Worm (Caenorhabditis elegans) whole organism, L4 larva: ENCODE results near the gene flp-3.

Experiments used
- aha-1 ChIP-seq: fragments of 150-350 bp; peaks from one replicate; lab custom pipeline; 2014; ENCODE audit warnings: missing biosample characterization, missing genetic modification characterization
- fkh-10 ChIP-seq: fragments of 150-350 bp; optimal IDR thresholded peaks from 2 replicates; lab custom pipeline; 2014; ENCODE audit warnings: missing biosample characterization, missing genetic modification reagents, missing genetic modification characterization
- mes-2 ChIP-seq: sonication (generic microtip); optimal IDR thresholded peaks from 2 replicates; lab custom pipeline; 2016; ENCODE audit warnings: missing genotype, mild to moderate bottlenecking, missing genetic modification characterization, missing compliant biosample characterization; ENCODE audit not compliant: poor library complexity, severe bottlenecking
- mxl-2 ChIP-seq: fragments of 200-800 bp; sonication (Bioruptor generic); conservative IDR thresholded peaks from 2 replicates; pipeline ENCODE4 v1.3.6; 2022; ENCODE audit warnings: missing genetic modification reagents, missing genetic modification characterization, missing compliant biosample characterization
- pha-4 ChIP-seq, 2 experiments: fragments of 150-350 bp in 1 of 2; fragments of 200-800 bp in 1 of 2; sonication (Bioruptor generic) in 1 of 2; IDR thresholded peaks in 1 of 2; optimal IDR thresholded peaks in 1 of 2; 2 replicates each; pipeline versions ENCODE4 v1.3.6 to Lab custom; 2014 to 2022; ENCODE audit warnings: missing genetic modification characterization in 2 of 2, missing genetic modification reagents in 2 of 2, missing biosample characterization in 1 of 2, missing compliant biosample characterization in 1 of 2
- pqm-1 ChIP-seq: sonication (generic microtip); optimal IDR thresholded peaks from 2 replicates; lab custom pipeline; 2017; ENCODE audit warnings: missing biosample characterization, missing genetic modification characterization

DNA sequence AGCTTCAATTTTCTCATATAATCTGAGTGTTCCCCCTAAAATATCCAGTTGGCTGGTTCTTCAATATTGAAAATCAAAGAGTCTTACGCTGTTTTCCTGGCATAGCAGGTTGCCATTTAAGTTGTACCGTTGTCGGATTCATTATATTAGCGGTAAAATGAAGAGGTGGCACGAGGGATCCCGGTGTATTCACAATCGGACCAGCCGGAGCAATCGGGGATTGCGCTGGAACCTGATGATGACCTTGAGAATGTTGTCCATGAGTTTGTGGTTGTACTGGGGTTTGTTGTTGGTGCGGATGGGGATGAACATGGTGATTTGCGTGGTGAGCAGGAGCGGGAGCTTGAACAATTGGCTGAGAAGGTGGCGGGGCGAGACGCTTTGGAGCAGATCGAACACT, 48.3 kb downstream of the flp-3 start:
- TF ChIP-seq mxl-2 (GFP tag; lab: Robert Waterston, UW) (no peak), pqm-1 (tag; lab: Kevin White, UChicago) (no peak), pha-4 (GFP tag; IDR thresholded peaks at IDR 0.05; lab: Robert Waterston, UW) (no peak), pha-4 (tag; optimal IDR thresholded peaks at IDR 0.05; lab: Kevin White, UChicago) (no peak), fkh-10 (GFP tag; lab: Kevin White, UChicago) (no peak), mes-2 (tag; lab: Kevin White, UChicago) (no peak), aha-1 (tag; lab: Kevin White, UChicago) (peak; percentile 94)
